Worm (Caenorhabditis elegans): ENCODE results near the gene ZK380.6.

DNA sequence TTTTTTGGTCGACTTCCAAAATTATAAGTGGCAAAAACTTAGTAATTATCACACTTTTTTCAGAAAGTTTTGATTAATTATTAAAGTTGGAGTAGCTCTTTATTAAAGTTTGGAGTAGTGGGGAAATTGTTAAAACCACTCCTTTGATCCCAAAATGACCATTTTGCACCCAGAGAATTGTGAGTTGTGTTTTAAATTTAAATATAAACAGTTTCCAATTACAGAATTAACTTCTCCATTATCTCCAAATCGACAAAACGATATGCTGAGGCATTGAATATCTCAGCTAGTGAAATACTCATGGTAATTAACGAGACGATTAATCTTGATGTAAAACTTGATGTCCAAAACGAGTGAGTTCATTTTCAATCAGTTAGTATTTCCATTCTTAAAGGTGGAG is 26.4 kb upstream of the ZK380.6 start, which contains the start of gene fbxb-58:
- TF ChIP-seq ama-1 (optimal IDR thresholded peaks at IDR 0.05) (no peak), flt-1 (GFP tag; IDR thresholded peaks at IDR 0.05) (no peak), hmg-4 (GFP tag; optimal IDR thresholded peaks at IDR 0.05) (no peak), sea-1 (GFP tag; conservative IDR thresholded peaks at IDR 0.05) (no peak), tra-4 (tag; optimal IDR thresholded peaks at IDR 0.05) (no peak), tbx-37 (GFP tag; conservative IDR thresholded peaks at IDR 0.05) (no peak), aly-1 (tag; optimal IDR thresholded peaks at IDR 0.05) (no peak), pes-1 (GFP tag; IDR thresholded peaks at IDR 0.05) (no peak), tbx-11 (GFP tag; IDR thresholded peaks at IDR 0.05) (no peak), ceh-13 (GFP tag; optimal IDR thresholded peaks at IDR 0.05) (no peak)
